Fruit fly (Drosophila melanogaster): Measurements from ENCODE around the gene CG6569.

- no peak for TF ChIP-seq CG8301 (tag; optimal IDR thresholded peaks at IDR 0.05)
- TF ChIP-seq CG14655 (GFP tag; optimal IDR thresholded peaks at IDR 0.05): no peak
- no peak for TF ChIP-seq CG10348 (GFP tag; IDR thresholded peaks at IDR 0.05)
- TF ChIP-seq CG9948 (tag; optimal IDR thresholded peaks at IDR 0.05): no peak
- TF ChIP-seq D1 (tag; optimal IDR thresholded peaks at IDR 0.05): no peak
- no peak for TF ChIP-seq Ets98B (GFP tag; IDR thresholded peaks at IDR 0.05)
- TF ChIP-seq fd96Ca (GFP tag; IDR thresholded peaks at IDR 0.05): no peak
These were observed 24.7 kb upstream of the CG6569 start for dm6 chr3R:21892450-21892849.

All from whole organism, pupa.